Worm (Caenorhabditis elegans): Measurements from ENCODE around the gene F36H5.8.

- TF ChIP-seq W03F9.2 (tag; optimal IDR thresholded peaks at IDR 0.05) (no peak), him-1 (tag; optimal IDR thresholded peaks at IDR 0.05) (no peak)
Observed at ce11 chrII:1744183-1744582, 6.3 kb downstream of the F36H5.8 start, which contains the start of gene clec-19.

Data from whole organism, L4/young adult.